Worm (Caenorhabditis elegans): ENCODE data around the gene ncx-7.

The ncx-7 gene

ce11 chrIII:9765465-9765900 is 45.4 kb upstream of the ncx-7 start (continued):
- TF ChIP-seq nhr-80 (tag; optimal IDR thresholded peaks at IDR 0.05) (peak; percentile 97), madf-3 (GFP tag; IDR thresholded peaks at IDR 0.05) (peak; percentile 100), tlf-1 (GFP tag; optimal IDR thresholded peaks at IDR 0.05) (peak; percentile 97), Y79H2A.3 (GFP tag; conservative IDR thresholded peaks at IDR 0.05) (no peak; the same call in 1 of the 2 replicates), tbp1 (GFP tag; optimal IDR thresholded peaks at IDR 0.05) (peak; percentile 75), ztf-3 (GFP tag; optimal IDR thresholded peaks at IDR 0.05) (peak; percentile 97), repo-1 (tag; optimal IDR thresholded peaks at IDR 0.05) (peak; percentile 98), dpff-1 (tag; optimal IDR thresholded peaks at IDR 0.05) (peak; percentile 88), bed-2 (GFP tag; IDR thresholded peaks at IDR 0.05) (no peak), F23B12.7 (tag; optimal IDR thresholded peaks at IDR 0.05; ENCODE audit: insufficient read depth) (no peak), hsf-1 (GFP tag; IDR thresholded peaks at IDR 0.05) (peak; percentile 72), C17E4.6 (GFP tag; IDR thresholded peaks at IDR 0.05) (peak; percentile 96), ceh-58 (GFP tag; IDR thresholded peaks at IDR 0.05) (no peak), ets-4 (GFP tag; optimal IDR thresholded peaks at IDR 0.05) (peak; percentile 98), ztf-25 (GFP tag; IDR thresholded peaks at IDR 0.05) (peak; percentile 79; the same call in 1 of the 2 replicates), B0035.1 (tag; optimal IDR thresholded peaks at IDR 0.05) (peak; percentile 90), nfya-1 (tag; optimal IDR thresholded peaks at IDR 0.05; ENCODE audit: borderline replicate concordance, insufficient read depth) (no peak), efl-1 (GFP tag; optimal IDR thresholded peaks at IDR 0.05) (no peak), gei-17 (GFP tag; optimal IDR thresholded peaks at IDR 0.05) (peak; percentile 90), Y67H2A.10 (GFP tag; conservative IDR thresholded peaks at IDR 0.05) (peak; percentile 99), aptf-3 (GFP tag; IDR thresholded peaks at IDR 0.05) (no peak), Y56A3A.18 (GFP tag; IDR thresholded peaks at IDR 0.05) (peak; percentile 94), lin-40 (tag; optimal IDR thresholded peaks at IDR 0.05) (peak; percentile 98), mes-4 (tag; optimal IDR thresholded peaks at IDR 0.05) (no peak), attf-6 (GFP tag; IDR thresholded peaks at IDR 0.05) (peak; percentile 44; the same call in 1 of the 2 replicates), nfya-2 (GFP tag; IDR thresholded peaks at IDR 0.05) (0 out of 2 replicates have a peak, but pooled peaks have one; percentile 87), B0336.3 (GFP tag; IDR thresholded peaks at IDR 0.05) (peak; percentile 99), F37B4.10 (GFP tag; IDR thresholded peaks at IDR 0.05) (peak; percentile 94; the same call in 1 of the 2 replicates), ceh-91 (GFP tag; IDR thresholded peaks at IDR 0.05) (no peak), hmg-1.2 (GFP tag; IDR thresholded peaks at IDR 0.05) (peak; percentile 95), ztf-18 (tag; optimal IDR thresholded peaks at IDR 0.05) (peak; percentile 82), T26A5.8 (tag; optimal IDR thresholded peaks at IDR 0.05) (no peak), lin-26 (GFP tag; IDR thresholded peaks at IDR 0.05) (peak; percentile 91), ccch-3 (GFP tag; optimal IDR thresholded peaks at IDR 0.05) (peak; percentile 59), lir-1 (GFP tag; conservative IDR thresholded peaks at IDR 0.05) (peak; percentile 92), ztf-22 (GFP tag; optimal IDR thresholded peaks at IDR 0.05) (peak; percentile 97), hmg-20 (GFP tag; IDR thresholded peaks at IDR 0.05) (peak; percentile 87), F39B2.1 (GFP tag; IDR thresholded peaks at IDR 0.05) (peak; percentile 77), madf-8 (GFP tag; conservative IDR thresholded peaks at IDR 0.05) (no peak), F22D6.2 (tag; optimal IDR thresholded peaks at IDR 0.05) (peak; percentile 89), D2030.7 (GFP tag; IDR thresholded peaks at IDR 0.05) (0 out of 2 replicates have a peak, but pooled peaks have one; percentile 16), mxl-1 (tag; optimal IDR thresholded peaks at IDR 0.05) (no peak), ceh-100 (GFP tag; IDR thresholded peaks at IDR 0.05) (peak; percentile 84), Y95B8A.8 (GFP tag; IDR thresholded peaks at IDR 0.05) (peak; percentile 96), xnd-1 (tag; optimal IDR thresholded peaks at IDR 0.05) (no peak), atf-7 (tag; optimal IDR thresholded peaks at IDR 0.05) (peak; percentile 97), pha-4 (tag; optimal IDR thresholded peaks at IDR 0.05) (peak; percentile 95), somi-1 (GFP tag; optimal IDR thresholded peaks at IDR 0.05) (peak; percentile 99), nhr-27 (tag; optimal IDR thresholded peaks at IDR 0.05) (peak; percentile 92)

Measured in whole organism, young adult.